Fruit fly (Drosophila melanogaster) whole organism, embryonic: ENCODE results near the gene NitFhit.

Experiments
- Awh ChIP-seq: fragments of 200-800 bp; sonication (Bioruptor generic); IDR thresholded peaks from 2 replicates; pipeline ENCODE4, ENCODE4 v1.3.6; 2022; ENCODE audit warnings: missing biosample characterization, missing genetic modification characterization
- Bteb2 ChIP-seq: fragments of 200-800 bp; sonication (Bioruptor generic); optimal IDR thresholded peaks from 2 replicates; lab custom pipeline; 2016; ENCODE audit warnings: missing biosample characterization, missing genetic modification characterization
- CG11456 ChIP-seq: fragments of 200-800 bp; sonication (Bioruptor generic); IDR thresholded peaks from 3 replicates; pipeline ENCODE4 v1.3.6; 2022; ENCODE audit warnings: missing biosample characterization, missing genetic modification characterization
- CG12942 ChIP-seq: fragments of 200-800 bp; sonication (Bioruptor generic); optimal IDR thresholded peaks from 3 replicates; lab custom pipeline; 2016; ENCODE audit warnings: missing biosample characterization, missing genetic modification characterization
- CG13424 ChIP-seq: fragments of 200-800 bp; sonication (Bioruptor generic); optimal IDR thresholded peaks from 2 replicates; lab custom pipeline; 2019; ENCODE audit warnings: missing biosample characterization, mild to moderate bottlenecking, missing genetic modification characterization, moderate library complexity
- CG13775 ChIP-seq: fragments of 200-800 bp; sonication (Bioruptor generic); optimal IDR thresholded peaks from 3 replicates; lab custom pipeline; 2017; ENCODE audit warnings: missing biosample characterization, mild to moderate bottlenecking, missing genetic modification characterization
- CG14860 ChIP-seq: fragments of 200-800 bp; sonication (Bioruptor generic); IDR thresholded peaks from 3 replicates; pipeline ENCODE4 v1.3.6; 2022; ENCODE audit warnings: missing biosample characterization, missing genetic modification characterization; ENCODE audit not compliant: partially characterized antibody
- CG15514 ChIP-seq: fragments of 200-800 bp; sonication (Bioruptor generic); optimal IDR thresholded peaks from 3 replicates; lab custom pipeline; 2017; ENCODE audit warnings: missing biosample characterization, missing genetic modification characterization, mild to moderate bottlenecking, moderate library complexity, missing genetic modification reagents
- CG16863 ChIP-seq: fragments of 200-800 bp; sonication (Bioruptor generic); optimal IDR thresholded peaks from 3 replicates; lab custom pipeline; 2016; ENCODE audit warnings: missing biosample characterization, missing genetic modification characterization
- CG17385 ChIP-seq: fragments of 200-800 bp; sonication (Bioruptor generic); optimal IDR thresholded peaks from 3 replicates; lab custom pipeline; 2018; ENCODE audit warnings: missing biosample characterization, mild to moderate bottlenecking, missing genetic modification characterization
- CG18764 ChIP-seq: fragments of 200-800 bp; sonication (Bioruptor generic); optimal IDR thresholded peaks from 3 replicates; lab custom pipeline; 2016; ENCODE audit warnings: missing biosample characterization, missing genetic modification characterization
- CG2202 ChIP-seq: fragments of 200-800 bp; sonication (Bioruptor generic); optimal IDR thresholded peaks from 2 replicates; lab custom pipeline; 2018; ENCODE audit warnings: missing biosample characterization, mild to moderate bottlenecking, missing genetic modification characterization
- CG30403 ChIP-seq: fragments of 200-800 bp; sonication (Bioruptor generic); optimal IDR thresholded peaks from 3 replicates; lab custom pipeline; 2016; ENCODE audit warnings: missing biosample characterization, missing genetic modification characterization
- CG34376 ChIP-seq: fragments of 200-800 bp; sonication (Bioruptor generic); optimal IDR thresholded peaks from 2 replicates; lab custom pipeline; 2018; ENCODE audit warnings: missing biosample characterization, mild to moderate bottlenecking, missing genetic modification characterization
- CG4282 ChIP-seq: fragments of 200-800 bp; sonication (Bioruptor generic); optimal IDR thresholded peaks from 2 replicates; lab custom pipeline; 2016; ENCODE audit warnings: missing biosample characterization, missing genetic modification characterization
- CG4328 ChIP-seq: fragments of 200-800 bp; sonication (Bioruptor generic); optimal IDR thresholded peaks from 3 replicates; lab custom pipeline; 2017; ENCODE audit warnings: missing biosample characterization, missing genetic modification reagents, missing genetic modification characterization
- CG8765 ChIP-seq: fragments of 200-800 bp; sonication (Bioruptor generic); IDR thresholded peaks from 2 replicates; pipeline ENCODE4 v1.3.6; 2022; ENCODE audit warnings: missing biosample characterization, missing genetic modification characterization
- CG9727 ChIP-seq: fragments of 200-800 bp; sonication (Bioruptor generic); optimal IDR thresholded peaks from 3 replicates; lab custom pipeline; 2017; ENCODE audit warnings: missing biosample characterization, mild to moderate bottlenecking, missing genetic modification characterization
- CrebB ChIP-seq: fragments of 200-800 bp; sonication (Bioruptor generic); optimal IDR thresholded peaks from 3 replicates; lab custom pipeline; 2018; ENCODE audit warnings: missing biosample characterization, mild to moderate bottlenecking, missing genetic modification characterization
- GATAe ChIP-seq: fragments of 200-800 bp; sonication (Bioruptor generic); conservative IDR thresholded peaks from 2 replicates; pipeline ENCODE4 v1.3.6; 2022; ENCODE audit warnings: missing biosample characterization, missing genetic modification characterization
- Hmr ChIP-seq: fragments of 200-800 bp; sonication (Bioruptor generic); optimal IDR thresholded peaks from 3 replicates; lab custom pipeline; 2017; ENCODE audit warnings: mild to moderate bottlenecking, missing biosample characterization, missing genetic modification reagents, missing genetic modification characterization
- MBD-R2 ChIP-seq: fragments of 200-800 bp; sonication (Bioruptor generic); IDR thresholded peaks from 2 replicates; pipeline ENCODE4 v1.3.6; 2022; ENCODE audit warnings: missing biosample characterization, missing genetic modification characterization
- MTF-1 ChIP-seq: fragments of 200-800 bp; sonication (Bioruptor generic); optimal IDR thresholded peaks from 2 replicates; lab custom pipeline; 2018; ENCODE audit warnings: missing biosample characterization, mild to moderate bottlenecking, missing genetic modification characterization, borderline replicate concordance
- NC2β ChIP-seq: fragments of 200-800 bp; sonication (Bioruptor generic); optimal IDR thresholded peaks from 2 replicates; lab custom pipeline; 2016; ENCODE audit warnings: missing biosample characterization, missing genetic modification characterization
- Rx ChIP-seq: fragments of 200-800 bp; sonication (Bioruptor generic); IDR thresholded peaks from 2 replicates; pipeline ENCODE4 v1.3.6; 2022; ENCODE audit warnings: missing biosample characterization, missing genetic modification characterization
- Ssrp ChIP-seq: fragments of 200-800 bp; sonication (Bioruptor generic); optimal IDR thresholded peaks from 2 replicates; lab custom pipeline; 2018; ENCODE audit warnings: missing biosample characterization, mild to moderate bottlenecking, missing genetic modification characterization, moderate library complexity
- caup ChIP-seq: fragments of 200-800 bp; sonication (Bioruptor generic); optimal IDR thresholded peaks from 3 replicates; lab custom pipeline; 2017; ENCODE audit warnings: missing biosample characterization, mild to moderate bottlenecking, missing genetic modification characterization, moderate library complexity; ENCODE audit not compliant: severe bottlenecking
- chif ChIP-seq, 2 experiments: fragments of 200-800 bp; sonication (Bioruptor generic); optimal IDR thresholded peaks; 3 replicates each; lab custom pipeline; 2016; ENCODE audit warnings: missing biosample characterization in 2 of 2, missing genetic modification characterization in 2 of 2
- crp ChIP-seq, 2 experiments: fragments of 200-800 bp; sonication (Bioruptor generic); optimal IDR thresholded peaks; 2 replicates in 1 of 2; 3 replicates in 1 of 2; lab custom pipeline; 2017; ENCODE audit warnings: missing biosample characterization in 2 of 2, missing genetic modification characterization in 2 of 2, mild to moderate bottlenecking in 1 of 2, moderate library complexity in 1 of 2
- da ChIP-seq: fragments of 200-800 bp; sonication (Bioruptor generic); optimal IDR thresholded peaks from 2 replicates; lab custom pipeline; 2016; ENCODE audit warnings: missing biosample characterization, missing genetic modification characterization
- dm ChIP-seq: fragments of 200-800 bp; sonication (Bioruptor generic); optimal IDR thresholded peaks from 3 replicates; lab custom pipeline; 2016; ENCODE audit warnings: missing biosample characterization, missing genetic modification characterization
- emc ChIP-seq: fragments of 200-800 bp; sonication (Bioruptor generic); optimal IDR thresholded peaks from 2 replicates; lab custom pipeline; 2016; ENCODE audit warnings: missing biosample characterization, missing genetic modification characterization
- gsb ChIP-seq: fragments of 200-800 bp; sonication (Bioruptor generic); IDR thresholded peaks from 2 replicates; pipeline ENCODE4 v1.3.6; 2022; ENCODE audit warnings: missing biosample characterization, missing genetic modification characterization
- jigr1 ChIP-seq: fragments of 200-800 bp; sonication (Bioruptor generic); IDR thresholded peaks from 3 replicates; pipeline ENCODE4 v1.3.6; 2022; ENCODE audit warnings: missing biosample characterization, missing genetic modification characterization
- lbe ChIP-seq: fragments of 200-800 bp; sonication (Bioruptor generic); optimal IDR thresholded peaks from 2 replicates; lab custom pipeline; 2016; ENCODE audit warnings: missing biosample characterization, mild to moderate bottlenecking, missing genetic modification characterization
- nau ChIP-seq: fragments of 200-800 bp; sonication (Bioruptor generic); optimal IDR thresholded peaks from 3 replicates; lab custom pipeline; 2017; ENCODE audit warnings: missing biosample characterization, mild to moderate bottlenecking, missing genetic modification characterization, missing genetic modification reagents
- pnt ChIP-seq: fragments of 200-800 bp; sonication (Bioruptor generic); optimal IDR thresholded peaks from 3 replicates; lab custom pipeline; 2016; ENCODE audit warnings: missing biosample characterization, missing genetic modification characterization
- prd ChIP-seq, 3 experiments: fragments of >200 bp in 2 of 3; fragments of 200-800 bp in 1 of 3; sonication (Bioruptor generic) in 1 of 3; optimal IDR thresholded peaks in 2 of 3; IDR thresholded peaks in 1 of 3; 2 replicates in 2 of 3; 3 replicates in 1 of 3; pipeline versions ENCODE4 v1.3.6 to Lab custom; 2017 to 2022; ENCODE audit warnings: missing biosample characterization in 1 of 3, missing genetic modification characterization in 1 of 3
- ranshi ChIP-seq: fragments of 200-800 bp; sonication (Bioruptor generic); IDR thresholded peaks from 2 replicates; pipeline ENCODE4 v1.3.6; 2022; ENCODE audit warnings: missing biosample characterization, missing genetic modification characterization
- row ChIP-seq: fragments of 200-800 bp; sonication (Bioruptor generic); IDR thresholded peaks from 3 replicates; pipeline ENCODE4 v1.3.6; 2022; ENCODE audit warnings: missing biosample characterization, missing genetic modification characterization
- tin ChIP-seq: fragments of 200-800 bp; sonication (Bioruptor generic); optimal IDR thresholded peaks from 3 replicates; lab custom pipeline; 2016; ENCODE audit warnings: missing biosample characterization, missing genetic modification characterization

NitFhit gene

DNA sequence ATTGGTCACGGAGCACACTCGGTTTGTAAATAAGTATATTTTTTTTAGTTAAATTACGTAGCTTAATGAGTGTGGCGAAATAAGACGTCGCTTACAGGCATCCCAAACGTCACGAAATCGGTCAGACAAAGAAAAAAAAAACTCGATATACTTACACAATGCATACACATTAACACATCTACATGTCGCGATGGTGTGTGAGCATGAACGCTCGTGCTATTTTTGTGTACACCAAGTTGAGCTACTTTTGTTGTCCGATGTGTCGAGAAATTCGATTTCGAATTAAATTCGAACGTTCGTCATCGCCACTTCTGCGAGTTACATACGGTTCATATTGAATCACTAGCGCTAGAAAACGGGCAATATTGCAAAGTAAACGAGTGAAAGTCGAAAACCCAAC lies 21.6 kb downstream of the NitFhit start (continued):
- TF ChIP-seq MBD-R2, result no peak
- no peak for TF ChIP-seq CG13775
- no peak for TF ChIP-seq CG17385 (GFP tag; lab: Kevin White, UChicago)
- TF ChIP-seq CG4328 (GFP tag; lab: Kevin White, UChicago), result no peak
- no peak for TF ChIP-seq emc (GFP tag; lab: Kevin White, UChicago)
- no peak for TF ChIP-seq Rx (GFP tag; lab: Robert Waterston, UW)
- no peak for TF ChIP-seq chif (GFP tag; optimal IDR thresholded peaks at IDR 0.05; lab: Kevin White, UChicago)
- TF ChIP-seq CG11456 (GFP tag; lab: Robert Waterston, UW), result no peak
- no peak for TF ChIP-seq gsb
- TF ChIP-seq caup (GFP tag; lab: Kevin White, UChicago), result no peak
- no peak for TF ChIP-seq CG13424 (tag; lab: Kevin White, UChicago)
- TF ChIP-seq dm, result no peak
- no peak for TF ChIP-seq Ssrp (tag; lab: Kevin White, UChicago)
- TF ChIP-seq CrebB (tag; lab: Kevin White, UChicago), result no peak
- no peak for TF ChIP-seq prd (optimal IDR thresholded peaks at IDR 0.05; lab: Kevin White, UChicago)
- no peak for TF ChIP-seq prd (GFP tag; IDR thresholded peaks at IDR 0.05; lab: Robert Waterston, UW)
- no peak for TF ChIP-seq Hmr
- no peak for TF ChIP-seq MTF-1 (GFP tag; lab: Kevin White, UChicago)
- no peak for TF ChIP-seq jigr1
- no peak for TF ChIP-seq NC2β (GFP tag; lab: Kevin White, UChicago)
- TF ChIP-seq, all 482 proteins: peak for 15

DNA sequence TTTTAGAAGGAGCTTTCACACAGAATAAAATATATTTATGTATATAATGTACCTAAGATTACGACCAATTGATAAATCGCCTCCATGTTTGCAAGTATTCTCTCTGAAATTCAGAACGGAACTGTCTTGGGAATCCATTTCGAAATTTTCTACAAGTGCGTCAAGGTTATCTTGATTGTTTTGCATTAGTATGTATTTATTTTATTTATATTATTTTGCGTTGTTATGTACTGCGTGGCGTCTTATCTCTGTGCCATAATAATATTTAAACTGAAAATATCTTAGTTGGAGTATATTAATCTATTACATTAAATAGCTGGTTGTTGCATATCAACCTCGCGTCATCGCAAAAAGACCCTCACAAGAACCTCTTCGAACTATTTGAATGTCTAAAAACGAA lies 28.0 kb downstream of the NitFhit start, which contains the start of gene CG42846:
Gene CG42846 (minus strand): TSS at position 101 of the 400 bp plus-strand sequence.
- TF ChIP-seq lbe (GFP tag; lab: Kevin White, UChicago) (peak; percentile 18), crp (GFP tag; optimal IDR thresholded peaks at IDR 0.05; lab: Kevin White, UChicago) (no peak), ranshi (GFP tag; lab: Robert Waterston, UW) (no peak), CG34376 (peak; percentile 12)
- TF ChIP-seq, all 482 proteins: peak for 2

DNA sequence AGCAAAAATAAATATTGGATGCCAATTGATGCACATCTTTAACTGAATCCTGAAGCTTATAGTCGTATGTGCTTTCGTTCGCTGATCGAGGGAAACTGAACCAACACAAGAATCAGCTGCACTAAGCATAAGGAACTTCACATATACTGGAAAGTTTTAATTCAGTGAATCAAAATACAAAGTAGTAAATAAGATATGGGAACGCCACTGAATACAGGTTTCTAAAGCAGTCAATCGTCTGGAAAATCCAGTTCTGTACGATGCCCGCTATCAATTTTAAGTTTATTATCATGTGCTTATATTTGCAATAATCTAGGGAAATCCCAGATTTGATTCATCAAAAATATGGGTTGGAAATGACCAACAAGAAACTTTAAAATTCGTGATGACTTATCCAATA lies 28.7 kb downstream of the NitFhit start, which contains the start of gene CG34454:
Gene CG34454 (minus strand): TSS at position 84 of the 400 bp plus-strand sequence.
- no peak for TF ChIP-seq CG8765 (GFP tag; lab: Robert Waterston, UW)
- TF ChIP-seq CG4282 (GFP tag; lab: Kevin White, UChicago), result no peak
- no peak for TF ChIP-seq GATAe (GFP tag; lab: Robert Waterston, UW)
- no peak for TF ChIP-seq nau (GFP tag; lab: Kevin White, UChicago)
- TF ChIP-seq da (GFP tag; lab: Kevin White, UChicago), result no peak
- no peak for TF ChIP-seq row (GFP tag; lab: Robert Waterston, UW)
- no peak for TF ChIP-seq CG9727 (GFP tag; lab: Kevin White, UChicago)
- no peak for TF ChIP-seq Bteb2
- TF ChIP-seq pnt, result no peak
- TF ChIP-seq CG15514 (GFP tag; lab: Kevin White, UChicago), result no peak
- no peak for TF ChIP-seq CG2202 (tag; lab: Kevin White, UChicago)
- no peak for TF ChIP-seq tin (GFP tag; lab: Kevin White, UChicago)
- no peak for TF ChIP-seq CG12942 (GFP tag; lab: Kevin White, UChicago)
- no peak for TF ChIP-seq CG30403 (GFP tag; lab: Kevin White, UChicago)
- TF ChIP-seq CG16863 (GFP tag; lab: Kevin White, UChicago), result no peak
- TF ChIP-seq Awh (GFP tag; lab: Robert Waterston, UW), result no peak
- no peak for TF ChIP-seq CG18764 (GFP tag; lab: Kevin White, UChicago)
- no peak for TF ChIP-seq CG14860 (GFP tag; lab: Robert Waterston, UW)
- TF ChIP-seq, all 482 proteins: peak for 0
